Worm (Caenorhabditis elegans) whole organism, L4/young adult: Measurements from ENCODE around the gene F44A6.5.
A peak's percentile ranks its signal among the peaks of the same experiment; 100 is the strongest.

Experiments
- W03F9.2 ChIP-seq: fragments of 150-350 bp; optimal IDR thresholded peaks from 2 replicates; lab custom pipeline; 2014; ENCODE audit warnings: missing biosample characterization, missing genetic modification characterization
- dao-5 ChIP-seq: sonication (generic microtip); optimal IDR thresholded peaks from 2 replicates; lab custom pipeline; 2016; ENCODE audit warnings: missing genotype, missing genetic modification characterization, moderate library complexity, missing compliant biosample characterization
- him-1 ChIP-seq: sonication (generic microtip); optimal IDR thresholded peaks from 2 replicates; lab custom pipeline; 2016; ENCODE audit warnings: missing genotype, missing genetic modification reagents, missing genetic modification characterization, missing compliant biosample characterization

The F44A6.5 gene

ce11 chrX:10194327-10195096 lies 24.2 kb downstream of the F44A6.5 start, which contains the start of gene myrf-2:
myrf-2 (minus strand) TSS chrX:10194377.
- TF ChIP-seq him-1 (tag; lab: Kevin White, UChicago) (no peak), W03F9.2 (tag; lab: Kevin White, UChicago) (no peak), dao-5 (no peak)

- TF ChIP-seq W03F9.2 (tag; lab: Kevin White, UChicago), result no peak
- TF ChIP-seq dao-5, result no peak
- TF ChIP-seq him-1 (tag; lab: Kevin White, UChicago), result no peak
These were observed 28.9 kb downstream of the F44A6.5 start for ce11 chrX:10189805-10190204.

ce11 chrX:10189244-10189643 lies 29.5 kb downstream of the F44A6.5 start:
- TF ChIP-seq him-1 (tag; lab: Kevin White, UChicago), result no peak
- TF ChIP-seq dao-5, result no peak
- no peak for TF ChIP-seq W03F9.2 (tag; lab: Kevin White, UChicago)

ce11 chrX:10188493-10188895 lies 30.2 kb downstream of the F44A6.5 start:
- TF ChIP-seq him-1 (tag; lab: Kevin White, UChicago) (peak; percentile 93), dao-5 (no peak), W03F9.2 (tag; lab: Kevin White, UChicago) (peak; percentile 51)

ce11 chrX:10184708-10185107 lies 34.0 kb downstream of the F44A6.5 start:
- TF ChIP-seq him-1 (tag; lab: Kevin White, UChicago), result no peak
- TF ChIP-seq dao-5, result no peak
- TF ChIP-seq W03F9.2 (tag; lab: Kevin White, UChicago), result no peak

- TF ChIP-seq him-1 (tag; lab: Kevin White, UChicago) (no peak), dao-5 (no peak), W03F9.2 (tag; lab: Kevin White, UChicago) (no peak)
These were observed 35.0 kb downstream of the F44A6.5 start, which contains the start of gene arrd-28 for ce11 chrX:10183695-10184094. arrd-28 (plus strand) TSS chrX:10183995.

ce11 chrX:10182613-10183012 lies 36.1 kb downstream of the F44A6.5 start:
- TF ChIP-seq him-1 (tag; lab: Kevin White, UChicago) (no peak), dao-5 (no peak), W03F9.2 (tag; lab: Kevin White, UChicago) (no peak)

- no peak for TF ChIP-seq W03F9.2 (tag; lab: Kevin White, UChicago)
- TF ChIP-seq him-1 (tag; lab: Kevin White, UChicago), result no peak
- TF ChIP-seq dao-5, result no peak
These were observed 42.4 kb downstream of the F44A6.5 start, which contains the start of gene ncs-4 for ce11 chrX:10176295-10176694. ncs-4 (plus strand) TSS chrX:10176521.

ce11 chrX:10174683-10175082 lies 44.0 kb downstream of the F44A6.5 start, which contains the start of gene C07A4.3:
C07A4.3 (plus strand) TSS chrX:10174983.
- TF ChIP-seq W03F9.2 (tag; lab: Kevin White, UChicago) (no peak), dao-5 (no peak), him-1 (tag; lab: Kevin White, UChicago) (no peak)

ce11 chrX:10172004-10172584 lies 46.6 kb downstream of the F44A6.5 start, which contains the start of gene C07A4.2:
C07A4.2 (plus strand) TSS chrX:10172198.
- no peak for TF ChIP-seq him-1 (tag; lab: Kevin White, UChicago)
- TF ChIP-seq dao-5, result no peak
- TF ChIP-seq W03F9.2 (tag; lab: Kevin White, UChicago), result no peak

- TF ChIP-seq W03F9.2 (tag; lab: Kevin White, UChicago) (no peak), him-1 (tag; lab: Kevin White, UChicago) (no peak), dao-5 (no peak)
These were observed 48.1 kb downstream of the F44A6.5 start for ce11 chrX:10170598-10170997.

ce11 chrX:10168534-10168933 lies 50.2 kb downstream of the F44A6.5 start:
- TF ChIP-seq dao-5 (no peak), him-1 (tag; lab: Kevin White, UChicago) (no peak), W03F9.2 (tag; lab: Kevin White, UChicago) (no peak)
